Fruit fly (Drosophila melanogaster): ENCODE data around the gene CG18542.

- no peak for TF ChIP-seq Snoo (tag; optimal IDR thresholded peaks at IDR 0.05)
- no peak for TF ChIP-seq CG9948 (tag; optimal IDR thresholded peaks at IDR 0.05)
- no peak for TF ChIP-seq rn (GFP tag; IDR thresholded peaks at IDR 0.05)
- no peak for TF ChIP-seq fd96Ca (GFP tag; IDR thresholded peaks at IDR 0.05)
- no peak for TF ChIP-seq CG10348 (GFP tag; IDR thresholded peaks at IDR 0.05)
- TF ChIP-seq CG15710 (tag; optimal IDR thresholded peaks at IDR 0.05) = no peak
- TF ChIP-seq EcR (GFP tag; optimal IDR thresholded peaks at IDR 0.05) = no peak
- no peak for TF ChIP-seq CG12605 (GFP tag; IDR thresholded peaks at IDR 0.05)
- no peak for TF ChIP-seq CG4496 (GFP tag; IDR thresholded peaks at IDR 0.05)
- no peak for TF ChIP-seq D1 (tag; optimal IDR thresholded peaks at IDR 0.05)
- TF ChIP-seq Pif1B (GFP tag; optimal IDR thresholded peaks at IDR 0.05) = no peak
- no peak for TF ChIP-seq CG8159 (tag; optimal IDR thresholded peaks at IDR 0.05)
- TF ChIP-seq CG32121 (GFP tag; IDR thresholded peaks at IDR 0.05) = no peak
- TF ChIP-seq gl (tag; optimal IDR thresholded peaks at IDR 0.05) = no peak
These were observed 47.7 kb upstream of the CG18542 start, which contains the start of gene Dh44 for dm6 chr3R:9637882-9638281.

All from whole organism, pupa.